Fruit fly (Drosophila melanogaster) whole organism, embryonic: ENCODE data around the gene CG14442.

Source experiments
- ATbp ChIP-seq: fragments of 200-800 bp; sonication (Bioruptor generic); optimal IDR thresholded peaks from 2 replicates; lab custom pipeline; 2017; ENCODE audit warnings: missing biosample characterization, mild to moderate bottlenecking, missing genetic modification characterization, missing genetic modification reagents
- Abd-B ChIP-seq: fragments of 200-800 bp; sonication (Bioruptor generic); optimal IDR thresholded peaks from 2 replicates; lab custom pipeline; 2018; ENCODE audit warnings: missing biosample characterization, mild to moderate bottlenecking, missing genetic modification characterization, moderate library complexity
- CG10959 ChIP-seq: fragments of 200-800 bp; sonication (Bioruptor generic); IDR thresholded peaks from 2 replicates; pipeline ENCODE4 v1.3.6; 2022; ENCODE audit warnings: missing biosample characterization, missing genetic modification characterization
- CG10979 ChIP-seq: fragments of 200-800 bp; sonication (Bioruptor generic); optimal IDR thresholded peaks from 2 replicates; lab custom pipeline; 2018; ENCODE audit warnings: missing biosample characterization, mild to moderate bottlenecking, missing genetic modification characterization, moderate library complexity
- CG11247 ChIP-seq: fragments of 200-800 bp; sonication (Bioruptor generic); IDR thresholded peaks from 2 replicates; pipeline ENCODE4 v1.3.6; 2022; ENCODE audit warnings: missing biosample characterization, missing genetic modification characterization
- CG11504 ChIP-seq: fragments of 200-800 bp; sonication (Bioruptor generic); optimal IDR thresholded peaks from 3 replicates; lab custom pipeline; 2019; ENCODE audit warnings: missing biosample characterization, mild to moderate bottlenecking, missing genetic modification characterization, moderate library complexity
- CG12299 ChIP-seq: fragments of 200-800 bp; sonication (Bioruptor generic); optimal IDR thresholded peaks from 2 replicates; lab custom pipeline; 2018; ENCODE audit warnings: missing biosample characterization, mild to moderate bottlenecking, missing genetic modification characterization
- CG14014 ChIP-seq: fragments of 200-800 bp; sonication (Bioruptor generic); IDR thresholded peaks from 2 replicates; pipeline ENCODE4 v1.3.6; 2022; ENCODE audit warnings: missing biosample characterization, missing genetic modification characterization
- CG17568 ChIP-seq: fragments of 200-800 bp; sonication (Bioruptor generic); optimal IDR thresholded peaks from 2 replicates; lab custom pipeline; 2018; ENCODE audit warnings: missing biosample characterization, mild to moderate bottlenecking, missing genetic modification characterization, moderate library complexity
- CG18011 ChIP-seq: fragments of 200-800 bp; sonication (Bioruptor generic); optimal IDR thresholded peaks from 2 replicates; lab custom pipeline; 2017; ENCODE audit warnings: missing biosample characterization, missing genetic modification characterization, mild to moderate bottlenecking, moderate library complexity, missing genotype
- CG18764 ChIP-seq: fragments of 200-800 bp; sonication (Bioruptor generic); optimal IDR thresholded peaks from 3 replicates; lab custom pipeline; 2016; ENCODE audit warnings: missing biosample characterization, missing genetic modification characterization
- CG2875 ChIP-seq: fragments of 200-800 bp; sonication (Bioruptor generic); optimal IDR thresholded peaks from 2 replicates; lab custom pipeline; 2017; ENCODE audit warnings: missing biosample characterization, mild to moderate bottlenecking, missing genetic modification characterization, missing genetic modification reagents
- CG3065 ChIP-seq: fragments of 200-800 bp; sonication (Bioruptor generic); optimal IDR thresholded peaks from 2 replicates; lab custom pipeline; 2016; ENCODE audit warnings: missing biosample characterization, missing genetic modification characterization
- CG3281 ChIP-seq: fragments of 200-800 bp; sonication (Bioruptor generic); optimal IDR thresholded peaks from 3 replicates; lab custom pipeline; 2017; ENCODE audit warnings: missing biosample characterization, mild to moderate bottlenecking, missing genetic modification characterization
- CG4404 ChIP-seq: fragments of 200-800 bp; sonication (Bioruptor generic); IDR thresholded peaks from 2 replicates; pipeline ENCODE4 v1.3.6; 2022; ENCODE audit warnings: missing biosample characterization, missing genetic modification characterization
- CG4707 ChIP-seq: fragments of 200-800 bp; sonication (Bioruptor generic); optimal IDR thresholded peaks from 2 replicates; lab custom pipeline; 2018; ENCODE audit warnings: missing biosample characterization, mild to moderate bottlenecking, missing genetic modification characterization, moderate library complexity
- CG4820 ChIP-seq: fragments of 200-800 bp; sonication (Bioruptor generic); optimal IDR thresholded peaks from 3 replicates; lab custom pipeline; 2016; ENCODE audit warnings: missing biosample characterization, missing genetic modification characterization
- CG6765 ChIP-seq: fragments of 200-800 bp; sonication (Bioruptor generic); optimal IDR thresholded peaks from 3 replicates; lab custom pipeline; 2017; ENCODE audit warnings: missing biosample characterization, mild to moderate bottlenecking, missing genetic modification characterization
- CG7786 ChIP-seq: fragments of 200-800 bp; sonication (Bioruptor generic); optimal IDR thresholded peaks from 2 replicates; lab custom pipeline; 2016; ENCODE audit warnings: missing biosample characterization, missing genetic modification characterization
- CG7928 ChIP-seq: fragments of 200-800 bp; sonication (Bioruptor generic); optimal IDR thresholded peaks from 2 replicates; lab custom pipeline; 2017; ENCODE audit warnings: missing biosample characterization, mild to moderate bottlenecking, missing genetic modification characterization
- CG7963 ChIP-seq: fragments of 200-800 bp; sonication (Bioruptor generic); IDR thresholded peaks from 3 replicates; pipeline ENCODE4 v1.3.6; 2022; ENCODE audit warnings: missing biosample characterization, missing genetic modification characterization; ENCODE audit not compliant: partially characterized antibody
- CG9932 ChIP-seq: fragments of 200-800 bp; sonication (Bioruptor generic); IDR thresholded peaks from 2 replicates; pipeline ENCODE4 v1.3.6; 2022; ENCODE audit warnings: missing biosample characterization, missing genetic modification characterization
- Camta ChIP-seq: fragments of 200-800 bp; sonication (Bioruptor generic); optimal IDR thresholded peaks from 2 replicates; lab custom pipeline; 2016; ENCODE audit warnings: missing biosample characterization, missing genetic modification characterization
- Chrac-16 ChIP-seq: fragments of 200-800 bp; sonication (Bioruptor generic); optimal IDR thresholded peaks from 3 replicates; lab custom pipeline; 2016; ENCODE audit warnings: missing biosample characterization, missing genetic modification characterization
- CkIIα-i1 ChIP-seq: fragments of 200-800 bp; sonication (Bioruptor generic); IDR thresholded peaks from 2 replicates; pipeline ENCODE4 v1.3.6; 2022; ENCODE audit warnings: missing biosample characterization, missing genetic modification characterization
- Dp ChIP-seq: fragments of 200-800 bp; sonication (Bioruptor generic); optimal IDR thresholded peaks from 2 replicates; lab custom pipeline; 2018; ENCODE audit warnings: missing biosample characterization, mild to moderate bottlenecking, missing genetic modification characterization, moderate library complexity
- Fer3 ChIP-seq: fragments of 200-800 bp; sonication (Bioruptor generic); optimal IDR thresholded peaks from 2 replicates; lab custom pipeline; 2018; ENCODE audit warnings: missing biosample characterization, mild to moderate bottlenecking, missing genetic modification characterization, moderate library complexity
- HLH4C ChIP-seq: fragments of 200-800 bp; sonication (Bioruptor generic); IDR thresholded peaks from 3 replicates; pipeline ENCODE4 v1.3.6; 2022; ENCODE audit warnings: missing biosample characterization, missing genetic modification characterization; ENCODE audit not compliant: partially characterized antibody
- Hmx ChIP-seq: fragments of 200-800 bp; sonication (Bioruptor generic); optimal IDR thresholded peaks from 2 replicates; lab custom pipeline; 2016; ENCODE audit warnings: missing biosample characterization, missing genetic modification characterization
- Nf-YC ChIP-seq: fragments of 200-800 bp; optimal IDR thresholded peaks from 3 replicates; lab custom pipeline; 2019; ENCODE audit warnings: missing biosample characterization, mild to moderate bottlenecking, missing genetic modification characterization, moderate library complexity
- Six4 ChIP-seq: fragments of 200-800 bp; sonication (Bioruptor generic); optimal IDR thresholded peaks from 2 replicates; lab custom pipeline; 2016; ENCODE audit warnings: missing biosample characterization, missing genetic modification characterization
- Trl ChIP-seq, 3 experiments: fragments of >200 bp in 2 of 3; fragments of 200-800 bp in 1 of 3; sonication (Bioruptor generic) in 1 of 3; optimal IDR thresholded peaks; 2 replicates in 1 of 3; 3 replicates in 2 of 3; lab custom pipeline; 2016 to 2017; ENCODE audit warnings: missing biosample characterization in 1 of 3, missing genetic modification characterization in 1 of 3
- al ChIP-seq: fragments of 200-800 bp; sonication (Bioruptor generic); IDR thresholded peaks from 2 replicates; pipeline ENCODE4 v1.3.6; 2022; ENCODE audit warnings: missing biosample characterization, missing genetic modification characterization
- exex ChIP-seq: fragments of 200-800 bp; sonication (Bioruptor generic); optimal IDR thresholded peaks from 4 replicates; lab custom pipeline; 2018; ENCODE audit warnings: missing biosample characterization, mild to moderate bottlenecking, missing genetic modification characterization, moderate library complexity
- fd102C ChIP-seq: fragments of 200-800 bp; sonication (Bioruptor generic); optimal IDR thresholded peaks from 2 replicates; lab custom pipeline; 2018; ENCODE audit warnings: missing biosample characterization, mild to moderate bottlenecking, missing genetic modification characterization, moderate library complexity
- her ChIP-seq: fragments of 200-800 bp; sonication (Bioruptor generic); optimal IDR thresholded peaks from 2 replicates; lab custom pipeline; 2016; ENCODE audit warnings: missing biosample characterization, missing genetic modification characterization
- jumu ChIP-seq: fragments of 200-800 bp; sonication (Bioruptor generic); optimal IDR thresholded peaks from 3 replicates; lab custom pipeline; 2016; ENCODE audit warnings: missing biosample characterization, missing genetic modification characterization
- ken ChIP-seq: fragments of 200-800 bp; sonication (Bioruptor generic); IDR thresholded peaks from 3 replicates; pipeline ENCODE4 v1.3.6; 2022; ENCODE audit warnings: missing biosample characterization, missing genetic modification characterization
- lov ChIP-seq, 2 experiments: fragments of 200-800 bp in 1 of 2; fragments of >200 bp in 1 of 2; sonication (Bioruptor generic) in 1 of 2; IDR thresholded peaks in 1 of 2; optimal IDR thresholded peaks in 1 of 2; 2 replicates in 1 of 2; 3 replicates in 1 of 2; pipeline versions ENCODE4 v1.3.6 to Lab custom; 2017 to 2022; ENCODE audit warnings: missing biosample characterization in 1 of 2, missing genetic modification characterization in 1 of 2
- mirr ChIP-seq: fragments of 200-800 bp; sonication (Bioruptor generic); optimal IDR thresholded peaks from 3 replicates; lab custom pipeline; 2018; ENCODE audit warnings: missing biosample characterization, mild to moderate bottlenecking, missing genetic modification characterization
- nau ChIP-seq: fragments of 200-800 bp; sonication (Bioruptor generic); optimal IDR thresholded peaks from 3 replicates; lab custom pipeline; 2017; ENCODE audit warnings: missing biosample characterization, mild to moderate bottlenecking, missing genetic modification characterization, missing genetic modification reagents
- otp ChIP-seq: fragments of 200-800 bp; sonication (Bioruptor generic); IDR thresholded peaks from 3 replicates; pipeline ENCODE4, ENCODE4 v1.3.6; 2022; ENCODE audit warnings: missing biosample characterization, missing genetic modification characterization
- phol ChIP-seq: fragments of 200-800 bp; sonication (Bioruptor generic); optimal IDR thresholded peaks from 3 replicates; lab custom pipeline; 2018; ENCODE audit warnings: missing biosample characterization, mild to moderate bottlenecking, missing genetic modification characterization, moderate library complexity
- psq ChIP-seq: fragments of 200-800 bp; sonication (Bioruptor generic); optimal IDR thresholded peaks from 2 replicates; lab custom pipeline; 2017; ENCODE audit warnings: missing biosample characterization, missing genetic modification characterization
- shn ChIP-seq: fragments of 200-800 bp; sonication (Bioruptor generic); optimal IDR thresholded peaks from 3 replicates; lab custom pipeline; 2016; ENCODE audit warnings: missing biosample characterization, missing genetic modification characterization
- sob ChIP-seq: fragments of 200-800 bp; sonication (Bioruptor generic); IDR thresholded peaks from 2 replicates; pipeline ENCODE4 v1.3.6; 2022; ENCODE audit warnings: missing biosample characterization, missing genetic modification characterization
- tll ChIP-seq, 2 experiments: fragments of 200-800 bp in 1 of 2; fragments of >200 bp in 1 of 2; sonication (Bioruptor generic) in 1 of 2; optimal IDR thresholded peaks; 2 replicates each; lab custom pipeline; 2017 to 2019; ENCODE audit warnings: missing biosample characterization in 2 of 2, missing genetic modification characterization in 2 of 2, mild to moderate bottlenecking in 1 of 2, moderate library complexity in 1 of 2
- trem ChIP-seq: fragments of 200-800 bp; optimal IDR thresholded peaks from 3 replicates; lab custom pipeline; 2019; ENCODE audit warnings: missing biosample characterization, mild to moderate bottlenecking, missing genetic modification characterization, moderate library complexity
- vvl ChIP-seq: fragments of 200-800 bp; sonication (Bioruptor generic); IDR thresholded peaks from 2 replicates; pipeline ENCODE4 v1.3.6; 2022; ENCODE audit warnings: missing biosample characterization, missing genetic modification characterization

CG14442 gene

DNA sequence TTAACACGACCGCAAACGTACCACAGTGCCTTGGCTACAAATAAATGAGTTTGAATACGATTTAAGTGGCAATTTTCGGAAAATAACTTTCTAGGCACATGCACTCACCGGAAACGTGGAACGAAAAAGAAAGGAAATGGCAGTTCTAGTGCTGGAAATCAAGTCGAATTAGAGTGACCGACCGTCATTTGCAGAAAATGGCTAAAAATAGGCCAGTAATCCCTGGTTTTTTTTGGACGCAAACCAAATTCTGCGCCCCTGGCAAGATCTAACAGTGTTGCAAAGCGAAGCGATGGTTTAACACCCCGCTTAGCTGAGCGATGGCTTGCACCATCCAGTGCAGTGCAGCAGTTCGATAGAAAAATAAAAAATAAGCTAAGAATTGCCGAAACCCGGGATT is 49.3 kb upstream of the CG14442 start, which contains the start of gene RpL17 (continued):
- TF ChIP-seq shn (GFP tag; lab: Kevin White, UChicago) (peak; percentile 88), Trl (optimal IDR thresholded peaks at IDR 0.05; lab: Kevin White, UChicago) (no peak), Trl (GFP tag; optimal IDR thresholded peaks at IDR 0.05; lab: Kevin White, UChicago) (peak; percentile 91), CG10959 (GFP tag; lab: Robert Waterston, UW) (peak; percentile 67), phol (tag; lab: Kevin White, UChicago) (peak; percentile 72), CG9932 (peak; percentile 89), Six4 (GFP tag; lab: Kevin White, UChicago) (no peak), CG7928 (GFP tag; lab: Kevin White, UChicago) (peak; percentile 82), CG18011 (GFP tag; lab: Kevin White, UChicago) (peak; percentile 80), Fer3 (tag; lab: Kevin White, UChicago) (peak; percentile 77), CG3065 (GFP tag; lab: Kevin White, UChicago) (peak; percentile 67), CG17568 (GFP tag; lab: Kevin White, UChicago) (peak; percentile 94), CG4707 (GFP tag; lab: Kevin White, UChicago) (peak; percentile 84), CG14014 (GFP tag; lab: Robert Waterston, UW) (peak; percentile 81), CG18764 (peak; percentile 75), Hmx (no peak), jumu (GFP tag; lab: Kevin White, UChicago) (peak; percentile 72), Dp (GFP tag; lab: Kevin White, UChicago) (peak; percentile 52), CG11504 (tag; lab: Kevin White, UChicago) (peak; percentile 74), her (GFP tag; lab: Kevin White, UChicago) (peak; percentile 83), psq (GFP tag; lab: Kevin White, UChicago) (peak; percentile 51), CG12299 (tag; lab: Kevin White, UChicago) (peak; percentile 80), nau (GFP tag; lab: Kevin White, UChicago) (peak; percentile 85), tll (GFP tag; optimal IDR thresholded peaks at IDR 0.05; lab: Kevin White, UChicago) (no peak), trem (peak; percentile 13), mirr (GFP tag; lab: Kevin White, UChicago) (peak; percentile 79), CkIIα-i1 (no peak), Nf-YC (tag; lab: Kevin White, UChicago) (peak; percentile 8), vvl (GFP tag; lab: Robert Waterston, UW) (peak; percentile 90), otp (peak; percentile 90), Chrac-16 (GFP tag; lab: Kevin White, UChicago) (peak; percentile 57), CG7963 (GFP tag; lab: Robert Waterston, UW) (no peak), al (GFP tag; lab: Robert Waterston, UW) (peak; percentile 42; the same call in 1 of the 2 replicates), lov (optimal IDR thresholded peaks at IDR 0.05; lab: Kevin White, UChicago) (no peak), lov (GFP tag; IDR thresholded peaks at IDR 0.05; lab: Robert Waterston, UW) (peak; percentile 93), HLH4C (peak; percentile 50; the same call in 1 of the 3 replicates), CG10979 (tag; lab: Kevin White, UChicago) (peak; percentile 61), CG7786 (GFP tag; lab: Kevin White, UChicago) (peak; percentile 81), ken (GFP tag; lab: Robert Waterston, UW) (peak; percentile 90), Camta (peak; percentile 85), CG6765 (peak; percentile 86), exex (tag; lab: Kevin White, UChicago) (peak; percentile 42), Abd-B (GFP tag; lab: Kevin White, UChicago) (peak; percentile 39), fd102C (GFP tag; lab: Kevin White, UChicago) (peak; percentile 74), CG3281 (peak; percentile 82), ATbp (GFP tag; lab: Kevin White, UChicago) (peak; percentile 84), sob (GFP tag; lab: Robert Waterston, UW) (peak; percentile 93), CG2875 (peak; percentile 88), CG4404 (GFP tag; lab: Robert Waterston, UW) (peak; percentile 58; the same call in 1 of the 2 replicates), CG11247 (peak; percentile 86), CG4820 (peak; percentile 41)
